Worm (Caenorhabditis elegans): ENCODE results near the gene mex-5.

Gene mex-5

ce11 chrIV:13323823-13324359 lies 29.6 kb upstream of the mex-5 start, which contains the start of gene fat-2:
fat-2 (plus strand) TSS chrIV:13323873.
- no peak for TF ChIP-seq tbx-7 (tag; optimal IDR thresholded peaks at IDR 0.05)
- TF ChIP-seq nhr-232 (tag; optimal IDR thresholded peaks at IDR 0.05) = no peak
- TF ChIP-seq ets-4 (tag; optimal IDR thresholded peaks at IDR 0.05) = no peak
- no peak for TF ChIP-seq ztf-16 (tag; optimal IDR thresholded peaks at IDR 0.05)
- no peak for TF ChIP-seq nfya-1 (tag; optimal IDR thresholded peaks at IDR 0.05)
- TF ChIP-seq ama-1 (optimal IDR thresholded peaks at IDR 0.05) = no peak
- TF ChIP-seq mec-3 (tag; optimal IDR thresholded peaks at IDR 0.05; ENCODE audit: borderline replicate concordance) = no peak
- TF ChIP-seq K09A11.1 (tag; optimal IDR thresholded peaks at IDR 0.05; ENCODE audit: insufficient read depth) = no peak
- no peak for TF ChIP-seq ceh-34 (tag; optimal IDR thresholded peaks at IDR 0.05)

ce11 chrIV:13327064-13327463 lies 26.5 kb upstream of the mex-5 start:
- no peak for TF ChIP-seq tbx-2 (tag; optimal IDR thresholded peaks at IDR 0.05)
- TF ChIP-seq elt-2 (tag; optimal IDR thresholded peaks at IDR 0.05) = peak; percentile 50

- TF ChIP-seq C08G9.2 (tag; optimal IDR thresholded peaks at IDR 0.05) = no peak
- TF ChIP-seq pha-4 (tag; optimal IDR thresholded peaks at IDR 0.05) = no peak
- TF ChIP-seq madf-2 (tag; optimal IDR thresholded peaks at IDR 0.05) = no peak
- TF ChIP-seq ceh-24 (tag; optimal IDR thresholded peaks at IDR 0.05) = no peak
- no peak for TF ChIP-seq C38D4.7 (GFP tag; optimal IDR thresholded peaks at IDR 0.05)
- TF ChIP-seq pag-3 (tag; optimal IDR thresholded peaks at IDR 0.05; ENCODE audit: borderline replicate concordance) = no peak
- no peak for TF ChIP-seq lin-11 (tag; optimal IDR thresholded peaks at IDR 0.05)
- TF ChIP-seq ceh-18 (tag; optimal IDR thresholded peaks at IDR 0.05) = no peak
- no peak for TF ChIP-seq ahr-1 (tag; optimal IDR thresholded peaks at IDR 0.05)
- no peak for TF ChIP-seq K09A11.1 (tag; optimal IDR thresholded peaks at IDR 0.05; ENCODE audit: insufficient read depth)
- no peak for TF ChIP-seq F13H6.1 (tag; optimal IDR thresholded peaks at IDR 0.05)
- TF ChIP-seq ztf-16 (tag; optimal IDR thresholded peaks at IDR 0.05) = no peak
- TF ChIP-seq nhr-232 (tag; optimal IDR thresholded peaks at IDR 0.05) = no peak
- no peak for TF ChIP-seq hlh-15 (tag; optimal IDR thresholded peaks at IDR 0.05)
Observed at ce11 chrIV:13328059-13328458, 25.5 kb upstream of the mex-5 start, which contains the start of gene far-6. far-6 (plus strand) TSS chrIV:13328359.

- TF ChIP-seq hlh-8 (tag; optimal IDR thresholded peaks at IDR 0.05) (no peak), pqm-1 (tag; optimal IDR thresholded peaks at IDR 0.05) (no peak), dmd-4 (tag; optimal IDR thresholded peaks at IDR 0.05; ENCODE audit: borderline replicate concordance) (no peak), ceh-2 (tag; optimal IDR thresholded peaks at IDR 0.05) (no peak), unc-86 (tag; optimal IDR thresholded peaks at IDR 0.05) (no peak), ztf-16 (tag; optimal IDR thresholded peaks at IDR 0.05) (no peak), nfya-1 (tag; optimal IDR thresholded peaks at IDR 0.05) (no peak), pha-2 (tag; optimal IDR thresholded peaks at IDR 0.05) (no peak), hlh-13 (GFP tag; optimal IDR thresholded peaks at IDR 0.05) (no peak), lin-11 (tag; optimal IDR thresholded peaks at IDR 0.05) (no peak), ceh-34 (tag; optimal IDR thresholded peaks at IDR 0.05) (no peak), che-1 (tag; optimal IDR thresholded peaks at IDR 0.05) (no peak), C08G9.2 (tag; optimal IDR thresholded peaks at IDR 0.05) (no peak), fax-1 (tag; optimal IDR thresholded peaks at IDR 0.05) (no peak)
Observed at ce11 chrIV:13330547-13330946, 23.0 kb upstream of the mex-5 start.

ce11 chrIV:13331285-13331684 lies 22.2 kb upstream of the mex-5 start, which contains the start of gene pqn-74:
pqn-74 (minus strand) TSS chrIV:13331406.
- TF ChIP-seq elt-4 (tag; optimal IDR thresholded peaks at IDR 0.05) (no peak), hlh-13 (GFP tag; optimal IDR thresholded peaks at IDR 0.05) (no peak), ref-2 (tag; optimal IDR thresholded peaks at IDR 0.05) (no peak), eyg-1 (tag; optimal IDR thresholded peaks at IDR 0.05) (no peak), fax-1 (tag; optimal IDR thresholded peaks at IDR 0.05) (no peak), hlh-15 (tag; optimal IDR thresholded peaks at IDR 0.05) (no peak), fkh-6 (tag; optimal IDR thresholded peaks at IDR 0.05) (no peak)

All from whole organism, late embryonic.